Worm (Caenorhabditis elegans): ENCODE measurements around the gene abu-4.

abu-4 gene

ce11 chrV:2274253-2274892 is at the start of gene abu-4, which contains the start of gene Y5H2A.4:
Gene abu-4, plus strand, starts transcription at chrV:2274842.
Gene Y5H2A.4, minus strand, starts transcription at chrV:2274353.
- no peak for TF ChIP-seq mls-2 (tag; optimal IDR thresholded peaks at IDR 0.05)

- TF ChIP-seq mep-1 (tag; optimal IDR thresholded peaks at IDR 0.05) (no peak), unc-62 (GFP tag; optimal IDR thresholded peaks at IDR 0.05) (no peak), nhr-2 (tag; optimal IDR thresholded peaks at IDR 0.05) (no peak), hlh-1 (tag; optimal IDR thresholded peaks at IDR 0.05) (no peak), sem-2 (GFP tag; optimal IDR thresholded peaks at IDR 0.05) (no peak), ces-1 (GFP tag; optimal IDR thresholded peaks at IDR 0.05) (no peak)
Measured at ce11 chrV:2225130-2225529, 49.5 kb upstream of the abu-4 start, which contains the start of gene nhr-103. Gene nhr-103, plus strand, starts transcription at chrV:2225430.

- TF ChIP-seq drap-1 (GFP tag; optimal IDR thresholded peaks at IDR 0.05) (no peak), nhr-12 (tag; optimal IDR thresholded peaks at IDR 0.05) (no peak), mab-5 (tag; optimal IDR thresholded peaks at IDR 0.05) (no peak), lin-13 (tag; optimal IDR thresholded peaks at IDR 0.05) (no peak), unc-62 (GFP tag; optimal IDR thresholded peaks at IDR 0.05) (no peak), bed-3 (GFP tag; optimal IDR thresholded peaks at IDR 0.05) (no peak), unc-120 (tag; optimal IDR thresholded peaks at IDR 0.05; ENCODE audit: poor library complexity, severe bottlenecking) (no peak), ceh-83 (GFP tag; optimal IDR thresholded peaks at IDR 0.05) (no peak), flh-1 (GFP tag; optimal IDR thresholded peaks at IDR 0.05) (no peak), ham-2 (GFP tag; optimal IDR thresholded peaks at IDR 0.05) (no peak), elt-1 (tag; optimal IDR thresholded peaks at IDR 0.05; ENCODE audit: borderline replicate concordance, insufficient read depth) (no peak), elt-3 (tag; optimal IDR thresholded peaks at IDR 0.05) (no peak), nhr-28 (tag; optimal IDR thresholded peaks at IDR 0.05) (no peak), ceh-39 (tag; optimal IDR thresholded peaks at IDR 0.05) (no peak), sem-2 (GFP tag; optimal IDR thresholded peaks at IDR 0.05) (no peak), ces-1 (GFP tag; optimal IDR thresholded peaks at IDR 0.05) (no peak), cnd-1 (tag; optimal IDR thresholded peaks at IDR 0.05) (no peak), ceh-43 (GFP tag; optimal IDR thresholded peaks at IDR 0.05) (no peak)
Measured at ce11 chrV:2226903-2227302, 47.7 kb upstream of the abu-4 start, which contains the start of gene nhr-18. Gene nhr-18, plus strand, starts transcription at chrV:2227203.

- no peak for TF ChIP-seq blmp-1 (tag; optimal IDR thresholded peaks at IDR 0.05)
- no peak for TF ChIP-seq snpc-4 (tag; optimal IDR thresholded peaks at IDR 0.05)
- no peak for TF ChIP-seq nhr-76 (tag; optimal IDR thresholded peaks at IDR 0.05)
- no peak for TF ChIP-seq ceh-83 (GFP tag; optimal IDR thresholded peaks at IDR 0.05)
- TF ChIP-seq elt-1 (tag; optimal IDR thresholded peaks at IDR 0.05; ENCODE audit: borderline replicate concordance, insufficient read depth) = no peak
- TF ChIP-seq lin-13 (tag; optimal IDR thresholded peaks at IDR 0.05) = no peak
- no peak for TF ChIP-seq ceh-43 (GFP tag; optimal IDR thresholded peaks at IDR 0.05)
- no peak for TF ChIP-seq lsy-2 (tag; optimal IDR thresholded peaks at IDR 0.05)
- TF ChIP-seq bed-3 (GFP tag; optimal IDR thresholded peaks at IDR 0.05) = no peak
- TF ChIP-seq cnd-1 (tag; optimal IDR thresholded peaks at IDR 0.05) = no peak
- TF ChIP-seq elt-3 (tag; optimal IDR thresholded peaks at IDR 0.05) = no peak
- no peak for TF ChIP-seq unc-62 (GFP tag; optimal IDR thresholded peaks at IDR 0.05)
- TF ChIP-seq sem-2 (GFP tag; optimal IDR thresholded peaks at IDR 0.05) = no peak
- no peak for TF ChIP-seq pha-4 (tag; optimal IDR thresholded peaks at IDR 0.05)
- no peak for TF ChIP-seq ztf-11 (tag; optimal IDR thresholded peaks at IDR 0.05)
- TF ChIP-seq ces-1 (GFP tag; optimal IDR thresholded peaks at IDR 0.05) = no peak
Measured at ce11 chrV:2228781-2229180, 45.9 kb upstream of the abu-4 start, which contains the start of gene nhr-126. Gene nhr-126, plus strand, starts transcription at chrV:2229081.

- TF ChIP-seq M03D4.4 (tag; optimal IDR thresholded peaks at IDR 0.05) (no peak), ceh-39 (tag; optimal IDR thresholded peaks at IDR 0.05) (no peak), nhr-76 (tag; optimal IDR thresholded peaks at IDR 0.05) (no peak), ztf-11 (tag; optimal IDR thresholded peaks at IDR 0.05) (no peak), hlh-1 (tag; optimal IDR thresholded peaks at IDR 0.05) (no peak), drap-1 (GFP tag; optimal IDR thresholded peaks at IDR 0.05) (no peak), tbx-8 (GFP tag; optimal IDR thresholded peaks at IDR 0.05) (no peak), lin-13 (tag; optimal IDR thresholded peaks at IDR 0.05) (no peak), lsy-2 (tag; optimal IDR thresholded peaks at IDR 0.05) (no peak)
Measured at ce11 chrV:2230912-2231311, 43.7 kb upstream of the abu-4 start, which contains the start of gene nhr-134. Gene nhr-134, plus strand, starts transcription at chrV:2231223.
